Fruit fly (Drosophila melanogaster) whole organism, adult: ENCODE measurements around the gene dpr6.

Source experiments
- CG11617 ChIP-seq: fragments of 200-800 bp; sonication (Bioruptor generic); optimal IDR thresholded peaks from 2 replicates; lab custom pipeline; 2017; ENCODE audit warnings: mild to moderate bottlenecking, missing biosample characterization, missing genetic modification reagents, missing genetic modification characterization
- CG14711 ChIP-seq: fragments of 200-800 bp; sonication (Bioruptor generic); optimal IDR thresholded peaks from 2 replicates; lab custom pipeline; 2018; ENCODE audit warnings: missing biosample characterization, mild to moderate bottlenecking, missing genetic modification characterization, moderate library complexity
- CG5204 ChIP-seq: fragments of 200-800 bp; sonication (Bioruptor generic); optimal IDR thresholded peaks from 2 replicates; lab custom pipeline; 2016; ENCODE audit warnings: missing biosample characterization, missing genetic modification characterization
- CG7101 ChIP-seq: fragments of 200-800 bp; sonication (Bioruptor generic); optimal IDR thresholded peaks from 2 replicates; lab custom pipeline; 2018; ENCODE audit warnings: missing biosample characterization, mild to moderate bottlenecking, missing genetic modification characterization, moderate library complexity
- bab1 ChIP-seq: fragments of 200-800 bp; sonication (Bioruptor generic); optimal IDR thresholded peaks from 3 replicates; lab custom pipeline; 2019; ENCODE audit warnings: missing biosample characterization, mild to moderate bottlenecking, missing genetic modification characterization, moderate library complexity
- cic ChIP-seq: fragments of 200-800 bp; sonication (Bioruptor generic); optimal IDR thresholded peaks from 2 replicates; lab custom pipeline; 2017; ENCODE audit warnings: missing biosample characterization, mild to moderate bottlenecking, missing genetic modification characterization, moderate library complexity
- cnc ChIP-seq, 2 experiments: fragments of >200 bp; optimal IDR thresholded peaks; 2 replicates each; lab custom pipeline; 2017
- kay ChIP-seq: fragments of 200-800 bp; sonication (Bioruptor generic); peaks from one replicate; lab custom pipeline; 2016; ENCODE audit warnings: missing biosample characterization, missing genetic modification characterization, borderline replicate concordance
- ovo ChIP-seq: fragments of 200-800 bp; sonication (Bioruptor generic); optimal IDR thresholded peaks from 2 replicates; lab custom pipeline; 2016; ENCODE audit warnings: missing biosample characterization, missing genetic modification characterization
- tj ChIP-seq: fragments of 200-800 bp; sonication (Bioruptor generic); optimal IDR thresholded peaks from 3 replicates; lab custom pipeline; 2017; ENCODE audit warnings: missing biosample characterization, mild to moderate bottlenecking, missing genetic modification characterization, moderate library complexity
- toe ChIP-seq: fragments of 200-800 bp; sonication (Bioruptor generic); optimal IDR thresholded peaks from 2 replicates; lab custom pipeline; 2016; ENCODE audit warnings: missing biosample characterization, missing genetic modification characterization

dm6 chr3L:10089350-10090266 is 115.2 kb downstream of the dpr6 start, which contains the start of gene CG14160:
- peak; percentile 5 for TF ChIP-seq CG14711 (tag; lab: Kevin White, UChicago)
- no peak for TF ChIP-seq bab1 (GFP tag; lab: Kevin White, UChicago)
- TF ChIP-seq cnc (optimal IDR thresholded peaks at IDR 0.05; lab: Kevin White, UChicago) = peak in 1 of 2 experiments; percentile 79
- TF ChIP-seq CG11617 (GFP tag; lab: Kevin White, UChicago) = no peak
- no peak for TF ChIP-seq tj (GFP tag; lab: Kevin White, UChicago)
- TF ChIP-seq toe = no peak
- no peak for TF ChIP-seq kay (GFP tag; lab: Kevin White, UChicago)
- no peak for TF ChIP-seq ovo
- TF ChIP-seq CG7101 = no peak
- no peak for TF ChIP-seq cic (GFP tag; lab: Kevin White, UChicago)
- TF ChIP-seq CG5204 (GFP tag; lab: Kevin White, UChicago) = no peak
